Fruit fly (Drosophila melanogaster) whole organism, prepupa: Measurements from ENCODE around the gene CG31882.

Source experiments
- CG6163 ChIP-seq: fragments of 200-800 bp; sonication (Bioruptor generic); IDR thresholded peaks from 3 replicates; pipeline ENCODE4 v1.3.6; 2022; ENCODE audit warnings: missing biosample characterization, missing genetic modification characterization
- CG6854 ChIP-seq: fragments of 200-800 bp; sonication (Bioruptor generic); optimal IDR thresholded peaks from 2 replicates; lab custom pipeline; 2017; ENCODE audit warnings: missing biosample characterization, mild to moderate bottlenecking, missing genetic modification characterization
- CG8632 ChIP-seq: fragments of 200-800 bp; sonication (Bioruptor generic); optimal IDR thresholded peaks from 3 replicates; lab custom pipeline; 2016; ENCODE audit warnings: missing biosample characterization, missing genetic modification characterization
- salr ChIP-seq, 2 experiments: fragments of 200-800 bp; sonication (Bioruptor generic); optimal IDR thresholded peaks; 3 replicates each; lab custom pipeline; 2016 to 2018; ENCODE audit warnings: missing biosample characterization in 2 of 2, missing genetic modification characterization in 2 of 2, mild to moderate bottlenecking in 1 of 2
- topi ChIP-seq: fragments of 200-800 bp; sonication (Bioruptor generic); optimal IDR thresholded peaks from 3 replicates; lab custom pipeline; 2016; ENCODE audit warnings: missing biosample characterization, missing genetic modification characterization

dm6 chr2L:9601220-9601619, 23.9 kb downstream of the CG31882 start:
- TF ChIP-seq CG8632 (no peak), salr (GFP tag; optimal IDR thresholded peaks at IDR 0.05; lab: Kevin White, UChicago) (no peak), CG6854 (GFP tag; lab: Kevin White, UChicago) (no peak), topi (GFP tag; lab: Kevin White, UChicago) (no peak), CG6163 (GFP tag; lab: Robert Waterston, UW) (no peak)
